Fruit fly (Drosophila melanogaster) whole organism, embryonic: ENCODE measurements around the gene Nsun5.
A peak's percentile ranks its signal among the peaks of the same experiment; 100 is the strongest.

Source experiments
- Adf1 ChIP-seq: fragments of 200-800 bp; sonication (Bioruptor generic); IDR thresholded peaks from 2 replicates; pipeline ENCODE4 v1.3.6; 2022; ENCODE audit warnings: missing biosample characterization, missing genetic modification characterization
- CG10431 ChIP-seq: fragments of 200-800 bp; sonication (Bioruptor generic); optimal IDR thresholded peaks from 3 replicates; lab custom pipeline; 2018; ENCODE audit warnings: missing biosample characterization, mild to moderate bottlenecking, missing genetic modification characterization
- CG10543 ChIP-seq: fragments of 200-800 bp; sonication (Bioruptor generic); optimal IDR thresholded peaks from 3 replicates; lab custom pipeline; 2017; ENCODE audit warnings: missing biosample characterization, mild to moderate bottlenecking, missing genetic modification characterization, moderate library complexity
- CG10979 ChIP-seq: fragments of 200-800 bp; sonication (Bioruptor generic); optimal IDR thresholded peaks from 2 replicates; lab custom pipeline; 2018; ENCODE audit warnings: missing biosample characterization, mild to moderate bottlenecking, missing genetic modification characterization, moderate library complexity
- CG11247 ChIP-seq: fragments of 200-800 bp; sonication (Bioruptor generic); IDR thresholded peaks from 2 replicates; pipeline ENCODE4 v1.3.6; 2022; ENCODE audit warnings: missing biosample characterization, missing genetic modification characterization
- CG12391 ChIP-seq: fragments of 200-800 bp; sonication (Bioruptor generic); optimal IDR thresholded peaks from 3 replicates; lab custom pipeline; 2018; ENCODE audit warnings: missing biosample characterization, mild to moderate bottlenecking, missing genetic modification characterization, moderate library complexity
- CG14050 ChIP-seq: fragments of 200-800 bp; sonication (Bioruptor generic); IDR thresholded peaks from 3 replicates; pipeline ENCODE4 v1.3.6; 2022; ENCODE audit warnings: missing biosample characterization, missing genetic modification characterization
- CG14667 ChIP-seq: fragments of 200-800 bp; sonication (Bioruptor generic); IDR thresholded peaks from 2 replicates; pipeline ENCODE4 v1.3.6; 2022; ENCODE audit warnings: missing biosample characterization, missing genetic modification characterization
- CG14860 ChIP-seq: fragments of 200-800 bp; sonication (Bioruptor generic); IDR thresholded peaks from 3 replicates; pipeline ENCODE4 v1.3.6; 2022; ENCODE audit warnings: missing biosample characterization, missing genetic modification characterization; ENCODE audit not compliant: partially characterized antibody
- CG17328 ChIP-seq: fragments of 200-800 bp; sonication (Bioruptor generic); IDR thresholded peaks from 2 replicates; pipeline ENCODE4 v1.3.6; 2022; ENCODE audit warnings: missing biosample characterization, missing genetic modification characterization
- CG18262 ChIP-seq: fragments of 200-800 bp; optimal IDR thresholded peaks from 3 replicates; lab custom pipeline; 2019; ENCODE audit warnings: missing biosample characterization, mild to moderate bottlenecking, missing genetic modification characterization, moderate library complexity
- CG30403 ChIP-seq: fragments of 200-800 bp; sonication (Bioruptor generic); optimal IDR thresholded peaks from 3 replicates; lab custom pipeline; 2016; ENCODE audit warnings: missing biosample characterization, missing genetic modification characterization
- CG6254 ChIP-seq: fragments of 200-800 bp; sonication (Bioruptor generic); optimal IDR thresholded peaks from 3 replicates; lab custom pipeline; 2017; ENCODE audit warnings: mild to moderate bottlenecking, missing biosample characterization, missing genetic modification reagents, missing genetic modification characterization
- CG6689 ChIP-seq: fragments of 200-800 bp; sonication (Bioruptor generic); IDR thresholded peaks from 2 replicates; pipeline ENCODE4 v1.3.6; 2022; ENCODE audit warnings: missing biosample characterization, missing genetic modification characterization
- CG8290 ChIP-seq, 3 experiments: fragments of 200-800 bp; sonication (Bioruptor generic); optimal IDR thresholded peaks; 2 replicates each; lab custom pipeline; 2016 to 2019; ENCODE audit warnings: missing biosample characterization in 3 of 3, missing genetic modification characterization in 3 of 3, mild to moderate bottlenecking in 2 of 3, moderate library complexity in 1 of 3
- CG8478 ChIP-seq: fragments of >200 bp; optimal IDR thresholded peaks from 2 replicates; lab custom pipeline; 2018
- CG9609 ChIP-seq: fragments of 200-800 bp; sonication (Bioruptor generic); optimal IDR thresholded peaks from 3 replicates; lab custom pipeline; 2016; ENCODE audit warnings: missing biosample characterization, missing genetic modification characterization
- Eip74EF ChIP-seq, 2 experiments: fragments of 200-800 bp in 1 of 2; fragments of >200 bp in 1 of 2; sonication (Bioruptor generic) in 1 of 2; optimal IDR thresholded peaks; 2 replicates each; lab custom pipeline; 2017 to 2019; ENCODE audit warnings: missing biosample characterization in 2 of 2, missing genetic modification characterization in 2 of 2, mild to moderate bottlenecking in 1 of 2, moderate library complexity in 1 of 2
- H2.0 ChIP-seq: fragments of 200-800 bp; sonication (Bioruptor generic); IDR thresholded peaks from 2 replicates; pipeline ENCODE4 v1.3.6; 2022; ENCODE audit warnings: missing biosample characterization, missing genetic modification characterization
- Hr39 ChIP-seq: fragments of >200 bp; optimal IDR thresholded peaks from 2 replicates; lab custom pipeline; 2017
- Mrtf ChIP-seq: fragments of 200-800 bp; sonication (Bioruptor generic); IDR thresholded peaks from 3 replicates; pipeline ENCODE4 v1.3.6; 2022; ENCODE audit warnings: missing biosample characterization, missing genetic modification characterization
- NC2β ChIP-seq: fragments of 200-800 bp; sonication (Bioruptor generic); optimal IDR thresholded peaks from 2 replicates; lab custom pipeline; 2016; ENCODE audit warnings: missing biosample characterization, missing genetic modification characterization
- Ptx1 ChIP-seq: fragments of 200-800 bp; sonication (Bioruptor generic); IDR thresholded peaks from 2 replicates; pipeline ENCODE4 v1.3.6; 2022; ENCODE audit warnings: missing biosample characterization, missing genetic modification characterization
- Trl ChIP-seq, 3 experiments: fragments of >200 bp in 2 of 3; fragments of 200-800 bp in 1 of 3; sonication (Bioruptor generic) in 1 of 3; optimal IDR thresholded peaks; 2 replicates in 1 of 3; 3 replicates in 2 of 3; lab custom pipeline; 2016 to 2017; ENCODE audit warnings: missing biosample characterization in 1 of 3, missing genetic modification characterization in 1 of 3
- ara ChIP-seq: fragments of 200-800 bp; sonication (Bioruptor generic); IDR thresholded peaks from 2 replicates; pipeline ENCODE4 v1.3.6; 2022; ENCODE audit warnings: missing biosample characterization, missing genetic modification characterization
- ase ChIP-seq: fragments of 200-800 bp; sonication (Bioruptor generic); IDR thresholded peaks from 3 replicates; pipeline ENCODE4 v1.3.6; 2022; ENCODE audit warnings: missing biosample characterization, missing genetic modification characterization
- bcd ChIP-seq: fragments of 200-800 bp; sonication (Bioruptor generic); optimal IDR thresholded peaks from 2 replicates; lab custom pipeline; 2017; ENCODE audit warnings: missing biosample characterization, mild to moderate bottlenecking, missing genetic modification characterization
- bsh ChIP-seq, 2 experiments: fragments of 200-800 bp; sonication (Bioruptor generic); optimal IDR thresholded peaks; 2 replicates each; lab custom pipeline; 2017 to 2018; ENCODE audit warnings: mild to moderate bottlenecking in 2 of 2, missing biosample characterization in 2 of 2, missing genetic modification characterization in 2 of 2, moderate library complexity in 1 of 2
- chinmo ChIP-seq: fragments of 200-800 bp; sonication (Bioruptor generic); IDR thresholded peaks from 4 replicates; pipeline ENCODE4 v1.3.6; 2022; ENCODE audit warnings: missing biosample characterization, missing genetic modification characterization; ENCODE audit not compliant: partially characterized antibody
- corto ChIP-seq: fragments of 200-800 bp; sonication (Bioruptor generic); optimal IDR thresholded peaks from 2 replicates; lab custom pipeline; 2016; ENCODE audit warnings: missing biosample characterization, mild to moderate bottlenecking, missing genetic modification characterization, moderate library complexity
- crol ChIP-seq: fragments of 200-800 bp; sonication (Bioruptor generic); IDR thresholded peaks from 2 replicates; pipeline ENCODE4 v1.3.6; 2022; ENCODE audit warnings: missing biosample characterization, missing genetic modification characterization
- fd64A ChIP-seq: fragments of 200-800 bp; sonication (Bioruptor generic); optimal IDR thresholded peaks from 3 replicates; lab custom pipeline; 2018; ENCODE audit warnings: missing biosample characterization, mild to moderate bottlenecking, missing genetic modification characterization
- lilli ChIP-seq: fragments of 200-800 bp; sonication (Bioruptor generic); optimal IDR thresholded peaks from 3 replicates; lab custom pipeline; 2016; ENCODE audit warnings: missing biosample characterization, missing genetic modification characterization
- lola ChIP-seq, 3 experiments: fragments of >200 bp in 2 of 3; fragments of 200-800 bp in 1 of 3; sonication (Bioruptor generic) in 1 of 3; optimal IDR thresholded peaks; 2 replicates each; lab custom pipeline; 2017 to 2019; ENCODE audit warnings: missing biosample characterization in 3 of 3, missing genetic modification characterization in 3 of 3, mild to moderate bottlenecking in 1 of 3, moderate library complexity in 1 of 3
- nom ChIP-seq: fragments of 200-800 bp; sonication (Bioruptor generic); optimal IDR thresholded peaks from 2 replicates; lab custom pipeline; 2017; ENCODE audit warnings: missing biosample characterization, missing genetic modification characterization, mild to moderate bottlenecking, moderate library complexity, missing genetic modification reagents
- onecut ChIP-seq: fragments of 200-800 bp; sonication (Bioruptor generic); IDR thresholded peaks from 2 replicates; pipeline ENCODE4 v1.3.6; 2022; ENCODE audit warnings: missing biosample characterization, missing genetic modification characterization
- sens ChIP-seq: fragments of 200-800 bp; sonication (Bioruptor generic); peaks from one replicate; lab custom pipeline; 2016; ENCODE audit warnings: missing biosample characterization, missing genetic modification characterization
- sens-2 ChIP-seq: fragments of 200-800 bp; sonication (Bioruptor generic); IDR thresholded peaks from 2 replicates; pipeline ENCODE4 v1.3.6; 2022; ENCODE audit warnings: missing biosample characterization, missing genetic modification characterization
- sisA ChIP-seq: fragments of 200-800 bp; sonication (Bioruptor generic); IDR thresholded peaks from 2 replicates; pipeline ENCODE4 v1.3.6; 2022; ENCODE audit warnings: missing biosample characterization, missing genetic modification characterization
- slou ChIP-seq: fragments of 200-800 bp; sonication (Bioruptor generic); optimal IDR thresholded peaks from 3 replicates; lab custom pipeline; 2016; ENCODE audit warnings: missing biosample characterization, missing genetic modification characterization
- slp2 ChIP-seq: fragments of 200-800 bp; sonication (Bioruptor generic); optimal IDR thresholded peaks from 2 replicates; lab custom pipeline; 2016; ENCODE audit warnings: missing biosample characterization, missing genetic modification characterization
- stwl ChIP-seq: fragments of 200-800 bp; sonication (Bioruptor generic); optimal IDR thresholded peaks from 3 replicates; lab custom pipeline; 2018; ENCODE audit warnings: missing biosample characterization, mild to moderate bottlenecking, missing genetic modification characterization, moderate library complexity
- tin ChIP-seq: fragments of 200-800 bp; sonication (Bioruptor generic); optimal IDR thresholded peaks from 3 replicates; lab custom pipeline; 2016; ENCODE audit warnings: missing biosample characterization, missing genetic modification characterization
- tio ChIP-seq: fragments of 200-800 bp; sonication (Bioruptor generic); optimal IDR thresholded peaks from 2 replicates; lab custom pipeline; 2017; ENCODE audit warnings: missing biosample characterization, missing genetic modification characterization, inconsistent platforms
- twi ChIP-seq: fragments of 200-800 bp; optimal IDR thresholded peaks from 2 replicates; lab custom pipeline; 2019; ENCODE audit warnings: missing biosample characterization, mild to moderate bottlenecking, missing genetic modification characterization, moderate library complexity
- tx ChIP-seq: fragments of 200-800 bp; sonication (Bioruptor generic); optimal IDR thresholded peaks from 2 replicates; lab custom pipeline; 2016; ENCODE audit warnings: missing biosample characterization, missing genetic modification characterization
- vvl ChIP-seq: fragments of 200-800 bp; sonication (Bioruptor generic); IDR thresholded peaks from 2 replicates; pipeline ENCODE4 v1.3.6; 2022; ENCODE audit warnings: missing biosample characterization, missing genetic modification characterization
- zfh2 ChIP-seq: fragments of 200-800 bp; sonication (Bioruptor generic); optimal IDR thresholded peaks from 2 replicates; lab custom pipeline; 2016; ENCODE audit warnings: missing biosample characterization, missing genetic modification characterization

Gene Nsun5

DNA sequence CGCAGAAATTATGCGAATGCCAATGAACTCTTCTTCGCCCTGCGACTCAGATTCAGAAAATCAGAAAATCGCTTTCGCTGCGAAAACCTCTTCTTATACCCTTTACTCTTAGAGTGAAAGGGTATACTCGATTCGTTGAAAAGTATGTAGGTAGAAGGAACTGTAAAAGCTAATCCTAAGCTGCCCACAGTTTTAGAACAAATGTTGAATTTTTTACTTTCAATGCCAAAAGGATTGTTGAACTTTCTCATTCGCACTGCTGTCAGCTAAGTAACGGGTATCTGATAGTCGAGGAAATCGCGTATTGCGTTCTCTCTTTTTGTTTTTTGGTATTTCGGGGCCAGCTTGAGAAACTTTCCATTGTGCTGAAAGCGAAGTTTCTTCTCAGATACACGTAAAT lies 48.3 kb downstream of the Nsun5 start (continued):
- TF ChIP-seq CG12391 (peak; percentile 33), CG30403 (peak; percentile 43), slp2 (GFP tag; lab: Kevin White, UChicago) (peak; percentile 29), ara (GFP tag; lab: Robert Waterston, UW) (peak; percentile 63), ase (0 out of 3 replicates have a peak, but pooled peaks have one; percentile 26), bsh (GFP tag; optimal IDR thresholded peaks at IDR 0.05; lab: Kevin White, UChicago) (peak in 1 of 2 experiments; percentile 69), CG9609 (peak; percentile 25), Ptx1 (GFP tag; lab: Robert Waterston, UW) (peak; percentile 32; the same call in 1 of the 2 replicates), H2.0 (no peak; the same call in 1 of the 2 replicates), CG8290 (GFP tag; optimal IDR thresholded peaks at IDR 0.05; lab: Kevin White, UChicago) (no peak), CG8290 (tag; optimal IDR thresholded peaks at IDR 0.05; lab: Kevin White, UChicago) (peak in 1 of 2 experiments; percentile 10), lilli (GFP tag; lab: Kevin White, UChicago) (peak; percentile 21), Mrtf (GFP tag; lab: Robert Waterston, UW) (no peak), lola (GFP tag; optimal IDR thresholded peaks at IDR 0.05; lab: Kevin White, UChicago) (peak in 1 of 3 experiments; percentile 11), sens (GFP tag; lab: Kevin White, UChicago) (peak; percentile 67), CG6254 (GFP tag; lab: Kevin White, UChicago) (peak; percentile 18), CG11247 (GFP tag; lab: Robert Waterston, UW) (no peak), CG10979 (peak; percentile 53)

DNA sequence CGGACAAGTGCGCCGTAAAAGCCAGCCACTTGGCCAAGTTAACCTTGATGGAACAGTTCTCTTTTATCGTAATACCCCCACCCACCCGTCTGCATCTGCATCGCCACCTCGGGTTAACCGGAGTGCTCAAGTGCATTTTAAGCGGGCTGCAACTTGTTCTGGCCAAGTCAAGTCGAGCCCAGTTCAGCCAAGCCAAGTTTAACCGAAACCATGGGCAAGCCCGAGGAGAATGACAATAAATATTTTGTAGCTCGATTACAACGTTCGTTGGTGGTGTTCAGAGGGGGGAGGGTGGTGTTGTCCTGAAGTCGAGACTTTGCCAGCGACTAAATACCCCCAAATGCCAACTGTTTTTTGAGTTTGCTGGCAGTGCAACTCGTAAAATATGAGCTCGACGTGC lies 49.7 kb downstream of the Nsun5 start:
- TF ChIP-seq nom (GFP tag; lab: Kevin White, UChicago) = peak; percentile 4
- no peak for TF ChIP-seq bcd (GFP tag; lab: Kevin White, UChicago)

DNA sequence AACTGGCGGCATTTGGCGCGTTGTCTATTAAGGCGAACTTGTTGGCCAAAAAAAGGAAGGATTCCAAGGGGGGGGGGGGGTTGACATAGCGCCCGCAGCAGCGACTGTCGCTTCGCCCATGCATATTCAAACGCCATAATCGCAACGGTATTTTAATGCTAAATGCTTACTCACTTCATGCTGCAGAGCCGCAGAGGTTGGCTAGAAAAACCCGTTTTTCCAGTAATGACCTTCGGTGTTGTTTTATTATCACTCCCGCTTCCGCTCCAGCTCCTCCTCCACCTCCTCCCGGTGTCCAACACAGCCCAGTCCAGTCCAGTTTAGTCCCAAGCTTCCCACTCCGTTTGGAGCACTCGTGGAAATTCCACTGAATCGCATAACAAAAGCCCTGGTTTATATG lies 50.9 kb downstream of the Nsun5 start:
- TF ChIP-seq fd64A (GFP tag; lab: Kevin White, UChicago) = no peak
- TF ChIP-seq CG14860 (GFP tag; lab: Robert Waterston, UW) = no peak
- TF ChIP-seq vvl (GFP tag; lab: Robert Waterston, UW) = peak; percentile 90
- TF ChIP-seq CG6254 (GFP tag; lab: Kevin White, UChicago) = no peak
- TF ChIP-seq zfh2 (GFP tag; lab: Kevin White, UChicago) = no peak
- no peak for TF ChIP-seq CG6689 (GFP tag; lab: Robert Waterston, UW)
- TF ChIP-seq CG14050 (GFP tag; lab: Robert Waterston, UW) = no peak
- TF ChIP-seq tio (GFP tag; lab: Kevin White, UChicago) = no peak
- peak; percentile 62; the same call in 1 of the 4 replicates for TF ChIP-seq chinmo (GFP tag; lab: Robert Waterston, UW)
- no peak for TF ChIP-seq tin (GFP tag; lab: Kevin White, UChicago)
- no peak for TF ChIP-seq sens-2 (GFP tag; lab: Robert Waterston, UW)
- TF ChIP-seq CG14667 (GFP tag; lab: Robert Waterston, UW) = no peak
- 0 out of 2 replicates have a peak, but pooled peaks have one; percentile 13 for TF ChIP-seq crol (GFP tag; lab: Robert Waterston, UW)
- TF ChIP-seq CG10431 = no peak
- TF ChIP-seq slou (GFP tag; lab: Kevin White, UChicago) = no peak
- TF ChIP-seq Hr39 (lab: Kevin White, UChicago) = peak; percentile 38
- TF ChIP-seq corto (GFP tag; lab: Kevin White, UChicago) = no peak
- TF ChIP-seq twi (tag; lab: Kevin White, UChicago) = no peak
- no peak for TF ChIP-seq onecut (GFP tag; lab: Robert Waterston, UW)
- TF ChIP-seq sisA (GFP tag; lab: Robert Waterston, UW) = no peak
- peak in 1 of 2 experiments; percentile 54 for TF ChIP-seq Eip74EF (GFP tag; optimal IDR thresholded peaks at IDR 0.05; lab: Kevin White, UChicago)
- TF ChIP-seq CG18262 (tag; lab: Kevin White, UChicago) = no peak
- TF ChIP-seq stwl (tag; lab: Kevin White, UChicago) = no peak
- TF ChIP-seq NC2β (GFP tag; lab: Kevin White, UChicago) = no peak
- TF ChIP-seq CG17328 = no peak
- no peak for TF ChIP-seq tx (GFP tag; lab: Kevin White, UChicago)
- no peak for TF ChIP-seq CG8478
- no peak for TF ChIP-seq CG10543 (GFP tag; lab: Kevin White, UChicago)
- no peak for TF ChIP-seq Adf1 (GFP tag; lab: Robert Waterston, UW)
- no peak for TF ChIP-seq nom (GFP tag; lab: Kevin White, UChicago)
- no peak for TF ChIP-seq Trl (optimal IDR thresholded peaks at IDR 0.05; lab: Kevin White, UChicago)
- no peak for TF ChIP-seq Trl (GFP tag; optimal IDR thresholded peaks at IDR 0.05; lab: Kevin White, UChicago)
